Worm (Caenorhabditis elegans) whole organism, L4 larva: ENCODE data around the gene lact-2.

Experiments used
- F44E2.7 ChIP-seq: fragments of 200-800 bp; sonication (Bioruptor generic); IDR thresholded peaks from 2 replicates; pipeline ENCODE4 v2.1.2; 2022; ENCODE audit warnings: missing genetic modification characterization, missing compliant biosample characterization
- ceh-62 ChIP-seq: sonication (generic microtip); optimal IDR thresholded peaks from 2 replicates; lab custom pipeline; 2017; ENCODE audit warnings: missing biosample characterization, missing genetic modification characterization
- nhr-25 ChIP-seq: sonication (generic microtip); optimal IDR thresholded peaks from 2 replicates; lab custom pipeline; 2017; ENCODE audit warnings: missing genetic modification characterization, mild to moderate bottlenecking, missing compliant biosample characterization, antibody characterized with exemption, moderate library complexity, borderline replicate concordance; ENCODE audit not compliant: insufficient read depth
- unc-130 ChIP-seq: sonication (generic microtip); optimal IDR thresholded peaks from 2 replicates; lab custom pipeline; 2016; ENCODE audit warnings: missing genetic modification reagents, missing genetic modification characterization, missing compliant biosample characterization
- unc-62 ChIP-seq, 3 experiments: fragments of 150-350 bp in 1 of 3; sonication (generic microtip); optimal IDR thresholded peaks in 2 of 3; peaks in 1 of 3; 1 replicate in 1 of 3; 2 replicates in 2 of 3; lab custom pipeline; 2014 to 2017; ENCODE audit warnings: missing biosample characterization in 3 of 3, missing genetic modification characterization in 3 of 3, missing genetic modification reagents in 3 of 3, missing genotype in 1 of 3
- zag-1 ChIP-seq: fragments of 150-350 bp; optimal IDR thresholded peaks from 2 replicates; lab custom pipeline; 2014; ENCODE audit warnings: missing biosample characterization, missing genetic modification characterization
- ztf-11 ChIP-seq: fragments of 150-350 bp; optimal IDR thresholded peaks from 2 replicates; lab custom pipeline; 2014; ENCODE audit warnings: missing biosample characterization, missing genetic modification characterization

DNA sequence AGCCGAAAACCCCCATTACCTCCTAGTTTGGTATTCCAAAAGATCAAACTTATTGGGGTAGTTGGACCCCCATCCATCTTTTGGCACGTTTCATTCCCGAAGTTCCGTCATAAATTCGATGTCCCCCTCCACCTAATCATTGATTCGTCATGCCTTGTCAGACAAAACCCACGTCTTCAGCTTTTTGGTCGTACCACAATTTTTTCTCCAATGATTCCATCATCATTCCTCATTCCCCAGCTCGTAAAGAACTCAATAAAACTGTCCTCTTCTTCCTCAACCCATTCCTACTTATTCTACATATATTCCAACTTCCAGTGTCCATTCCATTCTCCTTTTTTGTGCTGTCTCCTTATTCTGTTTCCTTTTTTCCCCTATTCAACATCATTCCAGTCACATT is 46.1 kb upstream of the lact-2 start, which contains the start of gene flp-4:
- TF ChIP-seq ceh-62 (no peak), zag-1 (no peak), unc-130 (GFP tag; lab: Kevin White, UChicago) (no peak), unc-62 (GFP tag; optimal IDR thresholded peaks at IDR 0.05 in 1 of 2; lab: Kevin White, UChicago) (no peak), unc-62 (tag; optimal IDR thresholded peaks at IDR 0.05; lab: Kevin White, UChicago) (no peak), ztf-11 (no peak), F44E2.7 (GFP tag; lab: Robert Waterston, UW) (no peak), nhr-25 (tag; lab: Kevin White, UChicago) (no peak)
